Fruit fly (Drosophila melanogaster) whole organism: ENCODE results near the gene Lcp65Af.

Source experiments
- Dll ChIP-seq: fragments of >200 bp; optimal IDR thresholded peaks from 2 replicates; lab custom pipeline; 2017
- pan ChIP-seq: fragments of >200 bp; optimal IDR thresholded peaks from 2 replicates; lab custom pipeline; 2017
- psq ChIP-seq: fragments of >200 bp; optimal IDR thresholded peaks from 2 replicates; lab custom pipeline; 2017

DNA sequence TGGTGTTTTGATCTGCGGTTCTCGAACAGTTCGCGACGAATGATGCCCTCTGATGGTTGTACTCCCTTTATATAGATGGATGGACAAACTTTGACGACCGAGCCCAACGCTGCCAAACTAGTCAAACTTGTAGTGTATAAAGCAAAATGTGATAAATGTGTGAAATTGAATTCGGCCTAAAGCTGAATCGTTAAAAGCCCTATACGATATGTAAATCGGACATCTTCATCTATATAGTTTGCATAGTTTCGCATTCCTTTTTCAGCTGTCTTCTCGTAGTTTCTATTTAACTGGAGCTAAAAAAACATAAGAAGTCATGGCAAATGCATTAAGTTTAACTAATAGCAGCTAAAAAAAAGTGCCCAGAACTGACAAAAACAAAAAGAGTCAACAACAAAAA is 3.0 kb downstream of the Lcp65Af start, which contains the start of gene Lcp65Ag2:
- no peak for TF ChIP-seq Dll (lab: Kevin White, UChicago)
- TF ChIP-seq pan (lab: Kevin White, UChicago) = no peak
- TF ChIP-seq psq (lab: Kevin White, UChicago) = no peak
